Fruit fly (Drosophila melanogaster) whole organism, embryonic: ENCODE measurements around the gene CG17777.

ENCODE experiments used
- CG10274 ChIP-seq: fragments of 200-800 bp; sonication (Bioruptor generic); optimal IDR thresholded peaks from 3 replicates; lab custom pipeline; 2017; ENCODE audit warnings: missing biosample characterization, mild to moderate bottlenecking, missing genetic modification characterization
- CG10321 ChIP-seq: fragments of 200-800 bp; sonication (Bioruptor generic); IDR thresholded peaks from 2 replicates; pipeline ENCODE4 v1.3.6; 2022; ENCODE audit warnings: missing biosample characterization, missing genetic modification characterization
- CG11093 ChIP-seq: fragments of 200-800 bp; sonication (Bioruptor generic); IDR thresholded peaks from 3 replicates; pipeline ENCODE4 v1.3.6; 2022; ENCODE audit warnings: missing biosample characterization, missing genetic modification characterization
- CG12104 ChIP-seq: fragments of 200-800 bp; sonication (Bioruptor generic); optimal IDR thresholded peaks from 3 replicates; lab custom pipeline; 2016; ENCODE audit warnings: missing biosample characterization, missing genetic modification characterization
- CG12659 ChIP-seq: fragments of 200-800 bp; sonication (Bioruptor generic); optimal IDR thresholded peaks from 3 replicates; lab custom pipeline; 2017; ENCODE audit warnings: mild to moderate bottlenecking, missing biosample characterization, missing genetic modification reagents, missing genetic modification characterization
- CG13287 ChIP-seq: fragments of 200-800 bp; sonication (Bioruptor generic); IDR thresholded peaks from 2 replicates; pipeline ENCODE4 v1.3.6; 2022; ENCODE audit warnings: missing biosample characterization, missing genetic modification characterization; ENCODE audit not compliant: partially characterized antibody
- CG14441 ChIP-seq: fragments of 200-800 bp; sonication (Bioruptor generic); IDR thresholded peaks from 2 replicates; pipeline ENCODE4 v1.3.6; 2022; ENCODE audit warnings: missing biosample characterization, missing genetic modification characterization
- CG1603 ChIP-seq: fragments of 200-800 bp; sonication (Bioruptor generic); optimal IDR thresholded peaks from 2 replicates; lab custom pipeline; 2019; ENCODE audit warnings: missing biosample characterization, mild to moderate bottlenecking, missing genetic modification characterization, moderate library complexity
- CG17186 ChIP-seq: fragments of 200-800 bp; sonication (Bioruptor generic); optimal IDR thresholded peaks from 3 replicates; lab custom pipeline; 2017; ENCODE audit warnings: missing biosample characterization, missing genetic modification reagents, missing genetic modification characterization
- CG2120 ChIP-seq: fragments of 200-800 bp; sonication (Bioruptor generic); optimal IDR thresholded peaks from 3 replicates; lab custom pipeline; 2016; ENCODE audit warnings: missing biosample characterization, missing genetic modification characterization
- CG33213 ChIP-seq: fragments of 200-800 bp; sonication (Bioruptor generic); optimal IDR thresholded peaks from 3 replicates; lab custom pipeline; 2016; ENCODE audit warnings: missing biosample characterization, missing genetic modification characterization
- CG3847 ChIP-seq: fragments of 200-800 bp; sonication (Bioruptor generic); IDR thresholded peaks from 2 replicates; pipeline ENCODE4 v1.3.6; 2022; ENCODE audit warnings: missing biosample characterization, missing genetic modification characterization
- CG5180 ChIP-seq: fragments of 200-800 bp; sonication (Bioruptor generic); optimal IDR thresholded peaks from 3 replicates; lab custom pipeline; 2017; ENCODE audit warnings: missing biosample characterization, missing genetic modification characterization, mild to moderate bottlenecking, moderate library complexity, missing genetic modification reagents
- CG6254 ChIP-seq: fragments of 200-800 bp; sonication (Bioruptor generic); optimal IDR thresholded peaks from 3 replicates; lab custom pipeline; 2017; ENCODE audit warnings: mild to moderate bottlenecking, missing biosample characterization, missing genetic modification reagents, missing genetic modification characterization
- CG6654 ChIP-seq: fragments of 200-800 bp; sonication (Bioruptor generic); optimal IDR thresholded peaks from 2 replicates; lab custom pipeline; 2017; ENCODE audit warnings: missing biosample characterization, mild to moderate bottlenecking, missing genetic modification characterization
- CG6791 ChIP-seq: fragments of 200-800 bp; sonication (Bioruptor generic); IDR thresholded peaks from 3 replicates; pipeline ENCODE4 v1.3.6; 2022; ENCODE audit warnings: missing biosample characterization, missing genetic modification characterization; ENCODE audit not compliant: partially characterized antibody
- CG9797 ChIP-seq: fragments of 200-800 bp; sonication (Bioruptor generic); optimal IDR thresholded peaks from 3 replicates; lab custom pipeline; 2018; ENCODE audit warnings: missing biosample characterization, mild to moderate bottlenecking, missing genetic modification characterization
- Dbx ChIP-seq: fragments of 200-800 bp; sonication (Bioruptor generic); IDR thresholded peaks from 3 replicates; pipeline ENCODE4 v1.3.6; 2022; ENCODE audit warnings: missing biosample characterization, missing genetic modification characterization
- Dll ChIP-seq: fragments of 200-800 bp; sonication (Bioruptor generic); IDR thresholded peaks from 4 replicates; pipeline ENCODE4 v1.3.6; 2022; ENCODE audit warnings: missing biosample characterization, missing genetic modification characterization; ENCODE audit not compliant: partially characterized antibody
- Dp ChIP-seq: fragments of 200-800 bp; sonication (Bioruptor generic); optimal IDR thresholded peaks from 2 replicates; lab custom pipeline; 2018; ENCODE audit warnings: missing biosample characterization, mild to moderate bottlenecking, missing genetic modification characterization, moderate library complexity
- Fer2 ChIP-seq: fragments of 200-800 bp; sonication (Bioruptor generic); optimal IDR thresholded peaks from 2 replicates; lab custom pipeline; 2018; ENCODE audit warnings: missing biosample characterization, mild to moderate bottlenecking, missing genetic modification characterization, moderate library complexity
- HLH3B ChIP-seq: fragments of 200-800 bp; sonication (Bioruptor generic); IDR thresholded peaks from 2 replicates; pipeline ENCODE4 v1.3.6; 2022; ENCODE audit warnings: missing biosample characterization, missing genetic modification characterization
- HmgZ ChIP-seq: fragments of 200-800 bp; sonication (Bioruptor generic); optimal IDR thresholded peaks from 2 replicates; lab custom pipeline; 2018; ENCODE audit warnings: missing biosample characterization, mild to moderate bottlenecking, missing genetic modification characterization
- Lhr ChIP-seq: fragments of 200-800 bp; sonication (Bioruptor generic); optimal IDR thresholded peaks from 3 replicates; lab custom pipeline; 2017; ENCODE audit warnings: mild to moderate bottlenecking, missing biosample characterization, missing genetic modification reagents, missing genetic modification characterization
- Mes4 ChIP-seq: fragments of 200-800 bp; sonication (Bioruptor generic); optimal IDR thresholded peaks from 2 replicates; lab custom pipeline; 2016; ENCODE audit warnings: missing biosample characterization, missing genetic modification characterization
- Myb ChIP-seq: fragments of 200-800 bp; sonication (Bioruptor generic); optimal IDR thresholded peaks from 2 replicates; lab custom pipeline; 2016; ENCODE audit warnings: missing biosample characterization, missing genetic modification characterization
- PHDP ChIP-seq: fragments of 200-800 bp; sonication (Bioruptor generic); optimal IDR thresholded peaks from 3 replicates; lab custom pipeline; 2018; ENCODE audit warnings: missing biosample characterization, mild to moderate bottlenecking, missing genetic modification characterization, moderate library complexity
- Tbp ChIP-seq: fragments of >200 bp; optimal IDR thresholded peaks from 2 replicates; lab custom pipeline; 2018; ENCODE audit warnings: missing biosample characterization, missing genetic modification characterization
- amos ChIP-seq: fragments of 200-800 bp; sonication (Bioruptor generic); IDR thresholded peaks from 2 replicates; pipeline ENCODE4 v1.3.6; 2022; ENCODE audit warnings: missing biosample characterization, missing genetic modification characterization; ENCODE audit not compliant: partially characterized antibody
- aop ChIP-seq: fragments of 200-800 bp; sonication (Bioruptor generic); IDR thresholded peaks from 2 replicates; pipeline ENCODE4 v1.3.6; 2022; ENCODE audit warnings: missing biosample characterization, missing genetic modification characterization
- bbx ChIP-seq: fragments of 200-800 bp; sonication (Bioruptor generic); IDR thresholded peaks from 2 replicates; pipeline ENCODE4 v1.3.6; 2022; ENCODE audit warnings: missing biosample characterization, missing genetic modification characterization; ENCODE audit not compliant: partially characterized antibody
- bowl ChIP-seq: fragments of 200-800 bp; sonication (Bioruptor generic); IDR thresholded peaks from 2 replicates; pipeline ENCODE4 v1.3.6; 2022; ENCODE audit warnings: missing biosample characterization, missing genetic modification characterization
- chif ChIP-seq, 2 experiments: fragments of 200-800 bp; sonication (Bioruptor generic); optimal IDR thresholded peaks; 3 replicates each; lab custom pipeline; 2016; ENCODE audit warnings: missing biosample characterization in 2 of 2, missing genetic modification characterization in 2 of 2
- dpn ChIP-seq, 2 experiments: fragments of 200-800 bp; sonication (Bioruptor generic); optimal IDR thresholded peaks; 3 replicates each; lab custom pipeline; 2016; ENCODE audit warnings: missing biosample characterization in 2 of 2, missing genetic modification characterization in 2 of 2
- exex ChIP-seq: fragments of 200-800 bp; sonication (Bioruptor generic); optimal IDR thresholded peaks from 4 replicates; lab custom pipeline; 2018; ENCODE audit warnings: missing biosample characterization, mild to moderate bottlenecking, missing genetic modification characterization, moderate library complexity
- fru ChIP-seq: fragments of >200 bp; optimal IDR thresholded peaks from 2 replicates; lab custom pipeline; 2017
- gfzf ChIP-seq: fragments of 200-800 bp; sonication (Bioruptor generic); optimal IDR thresholded peaks from 2 replicates; lab custom pipeline; 2016; ENCODE audit warnings: missing biosample characterization, mild to moderate bottlenecking, missing genetic modification characterization, moderate library complexity
- ham ChIP-seq: fragments of 200-800 bp; sonication (Bioruptor generic); IDR thresholded peaks from 2 replicates; pipeline ENCODE4 v1.3.6; 2022; ENCODE audit warnings: missing biosample characterization, missing genetic modification characterization
- hbn ChIP-seq: fragments of 200-800 bp; sonication (Bioruptor generic); IDR thresholded peaks from 2 replicates; pipeline ENCODE4 v1.3.6; 2022; ENCODE audit warnings: missing biosample characterization, missing genetic modification characterization; ENCODE audit not compliant: partially characterized antibody
- jigr1 ChIP-seq: fragments of 200-800 bp; sonication (Bioruptor generic); IDR thresholded peaks from 3 replicates; pipeline ENCODE4 v1.3.6; 2022; ENCODE audit warnings: missing biosample characterization, missing genetic modification characterization
- lilli ChIP-seq: fragments of 200-800 bp; sonication (Bioruptor generic); optimal IDR thresholded peaks from 3 replicates; lab custom pipeline; 2016; ENCODE audit warnings: missing biosample characterization, missing genetic modification characterization
- mld ChIP-seq: fragments of 200-800 bp; sonication (Bioruptor generic); IDR thresholded peaks from 3 replicates; pipeline ENCODE4 v1.3.6; 2022; ENCODE audit warnings: missing biosample characterization, missing genetic modification characterization; ENCODE audit not compliant: partially characterized antibody
- phol ChIP-seq: fragments of 200-800 bp; sonication (Bioruptor generic); optimal IDR thresholded peaks from 3 replicates; lab custom pipeline; 2018; ENCODE audit warnings: missing biosample characterization, mild to moderate bottlenecking, missing genetic modification characterization, moderate library complexity
- pzg ChIP-seq: fragments of 200-800 bp; sonication (Bioruptor generic); optimal IDR thresholded peaks from 3 replicates; lab custom pipeline; 2018; ENCODE audit warnings: missing biosample characterization, mild to moderate bottlenecking, missing genetic modification characterization, moderate library complexity
- row ChIP-seq: fragments of 200-800 bp; sonication (Bioruptor generic); IDR thresholded peaks from 3 replicates; pipeline ENCODE4 v1.3.6; 2022; ENCODE audit warnings: missing biosample characterization, missing genetic modification characterization
- stwl ChIP-seq: fragments of 200-800 bp; sonication (Bioruptor generic); optimal IDR thresholded peaks from 3 replicates; lab custom pipeline; 2018; ENCODE audit warnings: missing biosample characterization, mild to moderate bottlenecking, missing genetic modification characterization, moderate library complexity
- trem ChIP-seq: fragments of 200-800 bp; optimal IDR thresholded peaks from 3 replicates; lab custom pipeline; 2019; ENCODE audit warnings: missing biosample characterization, mild to moderate bottlenecking, missing genetic modification characterization, moderate library complexity
- twi ChIP-seq: fragments of 200-800 bp; optimal IDR thresholded peaks from 2 replicates; lab custom pipeline; 2019; ENCODE audit warnings: missing biosample characterization, mild to moderate bottlenecking, missing genetic modification characterization, moderate library complexity
- unc-4 ChIP-seq: fragments of 200-800 bp; sonication (Bioruptor generic); IDR thresholded peaks from 2 replicates; pipeline ENCODE4 v1.3.6; 2022; ENCODE audit warnings: missing biosample characterization, missing genetic modification characterization; ENCODE audit not compliant: partially characterized antibody
- zen2 ChIP-seq: fragments of 200-800 bp; sonication (Bioruptor generic); IDR thresholded peaks from 3 replicates; pipeline ENCODE4 v1.3.6; 2022; ENCODE audit warnings: missing biosample characterization, missing genetic modification characterization; ENCODE audit not compliant: partially characterized antibody

Gene CG17777

DNA sequence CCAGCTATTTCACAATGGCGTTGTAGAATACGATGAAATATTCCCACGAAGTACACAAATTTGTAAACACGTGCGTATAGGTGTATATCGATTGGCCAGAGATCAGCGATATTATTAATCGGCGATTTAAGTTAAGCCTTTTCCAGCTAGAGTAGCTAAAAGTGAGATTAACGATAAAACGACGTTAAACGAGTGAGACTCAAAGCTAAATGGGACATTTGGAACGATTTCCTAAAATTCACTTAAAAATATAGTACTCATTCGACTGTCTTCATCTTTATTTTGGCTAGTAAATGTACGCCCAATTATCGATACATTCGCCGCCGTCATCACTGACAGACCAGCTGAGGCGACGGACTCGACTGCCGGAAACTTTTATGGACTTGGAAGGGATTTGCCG lies 2.1 kb upstream of the CG17777 start, which contains the start of the genes Nmd3 and CG17776 (continued):
- no peak for TF ChIP-seq CG10321 (GFP tag; lab: Robert Waterston, UW)
- TF ChIP-seq HLH3B (GFP tag; lab: Robert Waterston, UW), result no peak
- no peak for TF ChIP-seq PHDP
- TF ChIP-seq trem (tag; lab: Kevin White, UChicago), result peak; percentile 43
- peak; percentile 35 for TF ChIP-seq CG2120 (GFP tag; lab: Kevin White, UChicago)
- TF ChIP-seq CG33213 (GFP tag; lab: Kevin White, UChicago), result no peak
- no peak for TF ChIP-seq CG14441 (GFP tag; lab: Robert Waterston, UW)
- TF ChIP-seq phol (tag; lab: Kevin White, UChicago), result peak; percentile 39
- no peak for TF ChIP-seq lilli (GFP tag; lab: Kevin White, UChicago)
- TF ChIP-seq Dbx (GFP tag; lab: Robert Waterston, UW), result peak; percentile 36; the same call in 1 of the 3 replicates
- TF ChIP-seq gfzf, result peak; percentile 6
- TF ChIP-seq pzg (GFP tag; lab: Kevin White, UChicago), result peak; percentile 60
- TF ChIP-seq fru (lab: Kevin White, UChicago), result no peak
- 0 out of 2 replicates have a peak, but pooled peaks have one; percentile 5 for TF ChIP-seq CG3847 (GFP tag; lab: Robert Waterston, UW)
- TF ChIP-seq bbx, result peak; percentile 37; the same call in 1 of the 2 replicates
- peak; percentile 63; the same call in 2 of the 3 replicates for TF ChIP-seq zen2 (GFP tag; lab: Robert Waterston, UW)
- peak; percentile 40 for TF ChIP-seq CG6254 (GFP tag; lab: Kevin White, UChicago)
- peak; percentile 60 for TF ChIP-seq HmgZ (tag; lab: Kevin White, UChicago)
- TF ChIP-seq Tbp (GFP tag; lab: Kevin White, UChicago), result peak; percentile 30
- TF ChIP-seq amos, result peak; percentile 47; the same call in 1 of the 2 replicates
- TF ChIP-seq stwl (tag; lab: Kevin White, UChicago), result peak; percentile 7
- TF ChIP-seq Fer2 (tag; lab: Kevin White, UChicago), result no peak
- no peak for TF ChIP-seq Mes4 (GFP tag; lab: Kevin White, UChicago)
- peak; percentile 3 for TF ChIP-seq twi
- peak; percentile 63 for TF ChIP-seq hbn
- TF ChIP-seq aop (GFP tag; lab: Robert Waterston, UW), result no peak
- TF ChIP-seq unc-4 (GFP tag; lab: Robert Waterston, UW), result peak; percentile 69
- TF ChIP-seq bowl (GFP tag; lab: Robert Waterston, UW), result no peak
- peak; percentile 33 for TF ChIP-seq CG17186
- TF ChIP-seq Lhr, result no peak
- TF ChIP-seq row (GFP tag; lab: Robert Waterston, UW), result peak; percentile 66
- TF ChIP-seq Dp, result peak; percentile 42
- peak; percentile 79 for TF ChIP-seq Dll (GFP tag; lab: Robert Waterston, UW)
- peak in 1 of 2 experiments; percentile 5 for TF ChIP-seq dpn (GFP tag; optimal IDR thresholded peaks at IDR 0.05; lab: Kevin White, UChicago)
- TF ChIP-seq CG5180 (GFP tag; lab: Kevin White, UChicago), result no peak
- TF ChIP-seq CG6654 (GFP tag; lab: Kevin White, UChicago), result no peak
- TF ChIP-seq chif (GFP tag; optimal IDR thresholded peaks at IDR 0.05; lab: Kevin White, UChicago), result no peak
- TF ChIP-seq CG10274 (GFP tag; lab: Kevin White, UChicago), result no peak
- TF ChIP-seq exex (tag; lab: Kevin White, UChicago), result peak; percentile 13
- TF ChIP-seq CG12104 (GFP tag; lab: Kevin White, UChicago), result no peak
- no peak for TF ChIP-seq jigr1 (GFP tag; lab: Robert Waterston, UW)
- TF ChIP-seq CG9797 (GFP tag; lab: Kevin White, UChicago), result peak; percentile 4
- peak; percentile 58; the same call in 1 of the 3 replicates for TF ChIP-seq mld (GFP tag; lab: Robert Waterston, UW)
- TF ChIP-seq ham (GFP tag; lab: Robert Waterston, UW), result no peak
- peak; percentile 58 for TF ChIP-seq CG1603 (tag; lab: Kevin White, UChicago)
- no peak for TF ChIP-seq CG11093 (GFP tag; lab: Robert Waterston, UW)
- TF ChIP-seq CG12659, result peak; percentile 33
- peak; percentile 60; the same call in 2 of the 3 replicates for TF ChIP-seq CG6791 (GFP tag; lab: Robert Waterston, UW)
- peak; percentile 82 for TF ChIP-seq CG13287 (GFP tag; lab: Robert Waterston, UW)
- peak; percentile 15 for TF ChIP-seq Myb (GFP tag; lab: Kevin White, UChicago)
